Worm (Caenorhabditis elegans): Measurements from ENCODE around the gene F25G6.1.

The F25G6.1 gene

ce11 chrV:8606099-8606696 is 31.3 kb downstream of the F25G6.1 start, which contains the start of gene vps-60 (continued):
- TF ChIP-seq mbf-1 (tag; optimal IDR thresholded peaks at IDR 0.05) (no peak), peb-1 (tag; optimal IDR thresholded peaks at IDR 0.05) (no peak), elt-3 (tag; optimal IDR thresholded peaks at IDR 0.05) (no peak), unc-62 (GFP tag; optimal IDR thresholded peaks at IDR 0.05) (peak; percentile 51), gmeb-1 (tag; optimal IDR thresholded peaks at IDR 0.05) (peak; percentile 84), blmp-1 (tag; optimal IDR thresholded peaks at IDR 0.05; ENCODE audit: insufficient read depth) (peak; percentile 91), nhr-21 (tag; optimal IDR thresholded peaks at IDR 0.05) (peak; percentile 87), zag-1 (tag; optimal IDR thresholded peaks at IDR 0.05) (peak; percentile 84), ceh-82 (tag; optimal IDR thresholded peaks at IDR 0.05) (no peak), ama-1 (optimal IDR thresholded peaks at IDR 0.05) (peak; percentile 64), R02D3.7 (tag; optimal IDR thresholded peaks at IDR 0.05) (no peak), elt-1 (tag; optimal IDR thresholded peaks at IDR 0.05) (no peak), nhr-6 (tag; optimal IDR thresholded peaks at IDR 0.05) (peak; percentile 76), nhr-129 (tag; optimal IDR thresholded peaks at IDR 0.05) (peak; percentile 92), ztf-4 (tag; optimal IDR thresholded peaks at IDR 0.05) (peak; percentile 90), unc-55 (GFP tag; optimal IDR thresholded peaks at IDR 0.05) (peak; percentile 99), lin-11 (tag; optimal IDR thresholded peaks at IDR 0.05) (peak; percentile 91), unc-39 (tag; optimal IDR thresholded peaks at IDR 0.05) (no peak)

ce11 chrV:8607353-8607850 is 32.5 kb downstream of the F25G6.1 start, which contains the start of gene smk-1:
TSS of gene smk-1 (plus strand) at chrV:8607800.
- TF ChIP-seq gmeb-1 (tag; optimal IDR thresholded peaks at IDR 0.05) (peak; percentile 26), R02D3.7 (tag; optimal IDR thresholded peaks at IDR 0.05) (no peak), sma-9 (GFP tag; optimal IDR thresholded peaks at IDR 0.05) (peak; percentile 67), sma-9 (tag; optimal IDR thresholded peaks at IDR 0.05) (no peak), sem-4 (tag; optimal IDR thresholded peaks at IDR 0.05) (peak; percentile 17), crh-2 (tag; optimal IDR thresholded peaks at IDR 0.05) (peak; percentile 27), nhr-21 (tag; optimal IDR thresholded peaks at IDR 0.05) (peak; percentile 49), C34F6.9 (tag; optimal IDR thresholded peaks at IDR 0.05) (peak; percentile 22), zag-1 (tag; optimal IDR thresholded peaks at IDR 0.05) (no peak), nhr-25 (tag; optimal IDR thresholded peaks at IDR 0.05) (peak; percentile 82), blmp-1 (tag; optimal IDR thresholded peaks at IDR 0.05; ENCODE audit: insufficient read depth) (peak; percentile 22), dmd-4 (tag; optimal IDR thresholded peaks at IDR 0.05) (no peak), fos-1 (tag; optimal IDR thresholded peaks at IDR 0.05) (peak; percentile 50), unc-39 (tag; optimal IDR thresholded peaks at IDR 0.05) (no peak), ceh-16 (tag; optimal IDR thresholded peaks at IDR 0.05) (no peak), sma-3 (GFP tag; optimal IDR thresholded peaks at IDR 0.05) (peak; percentile 39), ztf-4 (tag; optimal IDR thresholded peaks at IDR 0.05) (peak; percentile 41), unc-62 (GFP tag; optimal IDR thresholded peaks at IDR 0.05) (no peak), elt-3 (tag; optimal IDR thresholded peaks at IDR 0.05) (no peak)

ce11 chrV:8608483-8608882 is 33.6 kb downstream of the F25G6.1 start:
- no peak for TF ChIP-seq Y55F3AM.14 (GFP tag; optimal IDR thresholded peaks at IDR 0.05)
- TF ChIP-seq nhr-237 (tag; optimal IDR thresholded peaks at IDR 0.05): no peak
- no peak for TF ChIP-seq gmeb-1 (tag; optimal IDR thresholded peaks at IDR 0.05)
- no peak for TF ChIP-seq snpc-4 (tag; optimal IDR thresholded peaks at IDR 0.05)
- no peak for TF ChIP-seq aly-2 (tag; optimal IDR thresholded peaks at IDR 0.05)
- TF ChIP-seq unc-39 (tag; optimal IDR thresholded peaks at IDR 0.05): no peak
- TF ChIP-seq unc-62 (GFP tag; optimal IDR thresholded peaks at IDR 0.05): no peak
- TF ChIP-seq crh-2 (tag; optimal IDR thresholded peaks at IDR 0.05): no peak
- no peak for TF ChIP-seq alr-1 (tag; optimal IDR thresholded peaks at IDR 0.05)
- no peak for TF ChIP-seq sem-4 (tag; optimal IDR thresholded peaks at IDR 0.05)
- no peak for TF ChIP-seq ZK546.5 (tag; optimal IDR thresholded peaks at IDR 0.05)
- TF ChIP-seq nhr-77 (tag; optimal IDR thresholded peaks at IDR 0.05): no peak
- TF ChIP-seq mdl-1 (tag; optimal IDR thresholded peaks at IDR 0.05): no peak
- no peak for TF ChIP-seq sma-3 (GFP tag; optimal IDR thresholded peaks at IDR 0.05)
- TF ChIP-seq lin-13 (GFP tag; optimal IDR thresholded peaks at IDR 0.05): no peak
- TF ChIP-seq sma-9 (GFP tag; optimal IDR thresholded peaks at IDR 0.05): no peak
- no peak for TF ChIP-seq sma-9 (tag; optimal IDR thresholded peaks at IDR 0.05)
- TF ChIP-seq nhr-129 (tag; optimal IDR thresholded peaks at IDR 0.05): no peak
- TF ChIP-seq R02D3.7 (tag; optimal IDR thresholded peaks at IDR 0.05): no peak
